Worm (Caenorhabditis elegans): ENCODE data around the gene sos-1.

DNA sequence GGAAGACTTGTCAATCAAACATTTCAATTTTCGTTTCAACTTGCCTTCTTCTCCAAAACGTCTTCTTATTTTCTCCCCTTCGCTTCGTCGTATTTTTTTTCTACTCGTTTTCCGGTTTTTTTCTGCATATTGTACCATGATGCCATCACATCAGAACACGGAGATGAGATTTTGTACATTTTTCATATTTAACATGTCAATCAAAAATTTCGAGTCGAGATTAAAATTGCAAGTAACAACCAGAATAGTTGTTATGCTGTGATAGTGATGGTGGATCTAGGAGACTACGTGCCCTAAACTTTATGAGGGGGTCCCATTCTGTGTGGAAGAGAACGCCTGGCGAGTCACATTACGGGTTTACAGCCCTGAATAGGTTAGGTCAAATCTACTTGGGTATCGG lies 59.2 kb downstream of the sos-1 start:
- TF ChIP-seq lsy-2 (tag; optimal IDR thresholded peaks at IDR 0.05) (no peak), pha-4 (GFP tag; IDR thresholded peaks at IDR 0.05) (no peak), pha-4 (tag; optimal IDR thresholded peaks at IDR 0.05) (no peak), nhr-6 (tag; optimal IDR thresholded peaks at IDR 0.05) (no peak), lin-15B (tag; optimal IDR thresholded peaks at IDR 0.05) (no peak), nhr-10 (tag; optimal IDR thresholded peaks at IDR 0.05) (no peak), R02D3.7 (tag; optimal IDR thresholded peaks at IDR 0.05) (no peak), hmg-1.1 (GFP tag; IDR thresholded peaks at IDR 0.05) (no peak), nhr-237 (tag; optimal IDR thresholded peaks at IDR 0.05) (no peak), Y5F2A.4 (GFP tag; optimal IDR thresholded peaks at IDR 0.05) (no peak)

All from whole organism, L4 larva.